Fruit fly (Drosophila melanogaster): ENCODE measurements around the gene CG17780.

Gene CG17780

DNA sequence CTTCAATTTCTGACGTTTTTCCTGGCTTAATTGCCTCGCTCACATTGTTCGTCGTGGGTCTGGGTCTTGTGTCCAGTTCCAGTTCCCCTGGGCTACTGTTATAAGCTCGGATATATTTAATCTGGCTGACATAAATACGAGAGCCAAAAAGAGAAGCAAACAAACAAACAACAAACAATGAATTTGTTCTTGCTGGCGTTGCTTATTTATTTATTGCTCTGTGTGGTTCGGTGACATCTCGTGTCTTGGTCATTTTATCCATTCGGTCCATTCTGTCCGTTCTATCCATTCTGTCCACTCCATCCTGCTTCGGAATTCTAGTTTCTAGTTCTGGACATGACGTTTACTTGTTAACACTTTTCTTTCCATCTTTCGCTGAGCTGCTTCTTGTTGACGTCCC is at the start of gene CG17780:
Gene CG17780, minus strand, starts transcription at position 101 of the 400 bp plus-strand sequence.
- TF ChIP-seq CG8478 (optimal IDR thresholded peaks at IDR 0.05), result no peak
- no peak for TF ChIP-seq psq (optimal IDR thresholded peaks at IDR 0.05)
- TF ChIP-seq EcR (GFP tag; optimal IDR thresholded peaks at IDR 0.05), result no peak
- TF ChIP-seq Dll (optimal IDR thresholded peaks at IDR 0.05), result no peak
- TF ChIP-seq usp (GFP tag; optimal IDR thresholded peaks at IDR 0.05), result no peak
- TF ChIP-seq pan (optimal IDR thresholded peaks at IDR 0.05), result no peak

DNA sequence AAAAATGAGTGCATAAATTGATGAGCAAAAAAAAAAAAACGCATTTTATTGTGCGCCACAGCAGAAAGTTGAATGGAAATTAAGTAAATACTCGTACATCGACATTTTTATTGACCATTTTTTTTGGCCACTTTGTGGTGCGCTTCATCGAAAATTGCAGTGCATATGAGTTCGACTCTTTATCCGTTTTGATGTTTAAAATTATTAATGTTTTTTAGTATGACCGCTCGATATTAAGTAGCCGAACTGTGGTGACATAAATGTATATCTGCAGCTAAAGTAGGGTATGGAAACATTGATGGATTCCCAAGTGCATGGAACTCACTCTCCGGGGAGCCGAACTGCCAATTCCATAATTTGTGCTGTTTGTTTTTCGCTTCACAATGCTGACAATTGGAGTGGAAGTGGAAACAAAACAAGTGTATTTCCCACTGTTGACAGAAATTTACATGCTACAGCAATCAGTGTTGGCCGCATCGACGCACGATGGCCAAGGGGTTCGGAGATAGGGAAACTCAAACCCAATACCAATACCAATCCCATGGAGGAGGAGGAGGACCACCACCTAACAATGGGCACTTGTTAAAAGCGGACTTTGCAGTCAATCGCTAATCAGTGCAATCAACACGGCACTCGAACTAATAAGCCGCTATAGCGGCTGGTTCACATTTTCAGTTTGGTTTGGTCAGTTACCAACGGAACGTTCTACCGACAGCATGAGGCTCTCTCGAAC is 7.5 kb upstream of the CG17780 start, which contains the start of gene CG13616:
Gene CG13616, plus strand, starts transcription at position 683 of the 733 bp plus-strand sequence.
- TF ChIP-seq psq (optimal IDR thresholded peaks at IDR 0.05), result no peak
- no peak for TF ChIP-seq usp (GFP tag; optimal IDR thresholded peaks at IDR 0.05)
- TF ChIP-seq Dll (optimal IDR thresholded peaks at IDR 0.05), result no peak
- no peak for TF ChIP-seq CG8478 (optimal IDR thresholded peaks at IDR 0.05)
- TF ChIP-seq EcR (GFP tag; optimal IDR thresholded peaks at IDR 0.05), result no peak
- no peak for TF ChIP-seq pan (optimal IDR thresholded peaks at IDR 0.05)

- no peak for TF ChIP-seq psq (optimal IDR thresholded peaks at IDR 0.05)
- TF ChIP-seq EcR (GFP tag; optimal IDR thresholded peaks at IDR 0.05), result no peak
- TF ChIP-seq pan (optimal IDR thresholded peaks at IDR 0.05), result no peak
- TF ChIP-seq Dll (optimal IDR thresholded peaks at IDR 0.05), result no peak
- TF ChIP-seq usp (GFP tag; optimal IDR thresholded peaks at IDR 0.05), result no peak
- TF ChIP-seq CG8478 (optimal IDR thresholded peaks at IDR 0.05), result no peak
Measured at dm6 chr3R:24390239-24390638, 5.4 kb upstream of the CG17780 start, which contains the start of the genes CG5768 and CG13615. TSS of gene CG5768 (minus strand) at chr3R:24390339. TSS of gene CG13615 (plus strand) at chr3R:24390518.

DNA sequence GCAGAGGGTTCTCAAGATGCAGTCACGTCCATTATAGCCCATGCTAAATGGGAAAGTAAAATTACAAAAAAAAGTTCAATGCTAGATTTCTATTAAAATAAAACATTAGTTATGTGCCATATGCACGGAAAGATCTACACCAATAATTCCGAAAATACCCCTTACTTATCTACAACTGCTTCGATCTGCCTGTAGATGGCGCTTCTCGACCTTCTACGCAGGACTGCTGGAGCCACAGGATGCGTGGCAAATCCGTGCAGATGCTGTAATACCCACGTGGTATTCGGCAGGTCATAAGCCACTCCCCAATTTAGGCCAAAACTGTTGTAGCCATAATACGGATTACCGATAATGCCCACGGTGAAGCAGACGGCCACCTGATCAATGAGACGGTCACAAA is 1.6 kb upstream of the CG17780 start:
- TF ChIP-seq Dll (optimal IDR thresholded peaks at IDR 0.05) (no peak), CG8478 (optimal IDR thresholded peaks at IDR 0.05) (no peak), psq (optimal IDR thresholded peaks at IDR 0.05) (no peak), EcR (GFP tag; optimal IDR thresholded peaks at IDR 0.05) (no peak), usp (GFP tag; optimal IDR thresholded peaks at IDR 0.05) (no peak), pan (optimal IDR thresholded peaks at IDR 0.05) (no peak)

dm6 chr3R:24376565-24376964 is 8.3 kb downstream of the CG17780 start, which contains the start of gene CG33342:
TSS of gene CG33342 (plus strand) at chr3R:24376865.
- no peak for TF ChIP-seq Dll (optimal IDR thresholded peaks at IDR 0.05)
- no peak for TF ChIP-seq CG8478 (optimal IDR thresholded peaks at IDR 0.05)
- no peak for TF ChIP-seq usp (GFP tag; optimal IDR thresholded peaks at IDR 0.05)
- TF ChIP-seq pan (optimal IDR thresholded peaks at IDR 0.05), result no peak
- no peak for TF ChIP-seq EcR (GFP tag; optimal IDR thresholded peaks at IDR 0.05)
- no peak for TF ChIP-seq psq (optimal IDR thresholded peaks at IDR 0.05)

- TF ChIP-seq Dll (optimal IDR thresholded peaks at IDR 0.05), result no peak
- no peak for TF ChIP-seq psq (optimal IDR thresholded peaks at IDR 0.05)
Measured at dm6 chr3R:24375561-24375960, 9.3 kb downstream of the CG17780 start, which contains the start of gene CG17781. TSS of gene CG17781 (minus strand) at chr3R:24375661.

DNA sequence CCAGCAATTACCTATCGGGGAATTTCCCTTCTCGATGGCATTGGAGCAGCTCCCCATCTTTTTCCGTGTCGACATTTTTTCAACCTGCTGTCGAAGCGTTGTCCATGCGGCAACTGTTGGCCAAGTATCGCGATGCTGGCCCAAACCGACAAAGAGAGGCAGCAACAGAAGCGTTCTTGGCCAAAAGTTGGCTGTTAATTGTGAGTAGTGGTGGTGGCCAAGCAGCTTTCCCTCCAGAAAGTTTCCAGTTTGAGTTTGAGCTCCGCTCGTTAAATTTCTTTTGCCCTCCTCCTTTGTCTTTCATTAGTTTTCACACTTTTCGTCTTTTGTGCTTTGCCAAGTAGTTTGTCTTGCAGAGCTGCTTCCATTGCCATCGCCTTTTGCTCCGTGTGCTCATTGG is 12.2 kb downstream of the CG17780 start, which contains the start of gene CG17782:
Gene CG17782, minus strand, starts transcription at position 101 of the 400 bp plus-strand sequence.
- TF ChIP-seq usp (GFP tag; optimal IDR thresholded peaks at IDR 0.05), result no peak
- no peak for TF ChIP-seq psq (optimal IDR thresholded peaks at IDR 0.05)
- TF ChIP-seq Dll (optimal IDR thresholded peaks at IDR 0.05), result no peak
- TF ChIP-seq EcR (GFP tag; optimal IDR thresholded peaks at IDR 0.05), result no peak
- no peak for TF ChIP-seq CG8478 (optimal IDR thresholded peaks at IDR 0.05)
- no peak for TF ChIP-seq pan (optimal IDR thresholded peaks at IDR 0.05)

- TF ChIP-seq CG8478 (optimal IDR thresholded peaks at IDR 0.05) (no peak), usp (GFP tag; optimal IDR thresholded peaks at IDR 0.05) (no peak), psq (optimal IDR thresholded peaks at IDR 0.05) (no peak), EcR (GFP tag; optimal IDR thresholded peaks at IDR 0.05) (no peak), pan (optimal IDR thresholded peaks at IDR 0.05) (no peak), Dll (optimal IDR thresholded peaks at IDR 0.05) (no peak)
Measured at dm6 chr3R:24369268-24369667, 15.6 kb downstream of the CG17780 start, which contains the start of gene CG13614. TSS of gene CG13614 (plus strand) at chr3R:24369568.

- TF ChIP-seq psq (optimal IDR thresholded peaks at IDR 0.05), result no peak
Measured at dm6 chr3R:24368064-24368463, 16.8 kb downstream of the CG17780 start, which contains the start of the genes CG42812 and CG33341. TSS of gene CG42812 (minus strand) at chr3R:24368164. TSS of gene CG33341 (plus strand) at chr3R:24368358.

DNA sequence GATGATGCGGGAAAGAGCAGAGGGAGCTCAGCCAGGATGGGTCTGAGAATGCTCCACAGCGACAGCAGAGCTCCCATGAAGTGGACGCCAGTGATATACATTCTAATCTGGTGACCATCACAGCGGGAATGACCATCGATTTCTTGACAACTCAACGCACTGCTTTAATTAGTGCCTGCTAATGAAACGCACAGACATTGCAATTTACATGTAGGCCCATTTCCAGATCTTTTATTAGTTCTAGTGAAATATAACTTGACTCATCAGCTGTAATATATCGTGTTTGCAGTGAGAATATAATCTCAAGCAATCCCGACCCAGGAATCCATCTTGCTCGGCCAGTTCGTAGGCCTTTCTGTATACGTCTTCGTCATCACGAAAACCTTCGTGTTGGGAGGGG is 17.7 kb downstream of the CG17780 start, which contains the start of gene CG42811:
Gene CG42811, minus strand, starts transcription at position 101 of the 400 bp plus-strand sequence.
- TF ChIP-seq EcR (GFP tag; optimal IDR thresholded peaks at IDR 0.05) (no peak), CG8478 (optimal IDR thresholded peaks at IDR 0.05) (no peak), usp (GFP tag; optimal IDR thresholded peaks at IDR 0.05) (no peak), psq (optimal IDR thresholded peaks at IDR 0.05) (no peak), pan (optimal IDR thresholded peaks at IDR 0.05) (no peak), Dll (optimal IDR thresholded peaks at IDR 0.05) (no peak)

DNA sequence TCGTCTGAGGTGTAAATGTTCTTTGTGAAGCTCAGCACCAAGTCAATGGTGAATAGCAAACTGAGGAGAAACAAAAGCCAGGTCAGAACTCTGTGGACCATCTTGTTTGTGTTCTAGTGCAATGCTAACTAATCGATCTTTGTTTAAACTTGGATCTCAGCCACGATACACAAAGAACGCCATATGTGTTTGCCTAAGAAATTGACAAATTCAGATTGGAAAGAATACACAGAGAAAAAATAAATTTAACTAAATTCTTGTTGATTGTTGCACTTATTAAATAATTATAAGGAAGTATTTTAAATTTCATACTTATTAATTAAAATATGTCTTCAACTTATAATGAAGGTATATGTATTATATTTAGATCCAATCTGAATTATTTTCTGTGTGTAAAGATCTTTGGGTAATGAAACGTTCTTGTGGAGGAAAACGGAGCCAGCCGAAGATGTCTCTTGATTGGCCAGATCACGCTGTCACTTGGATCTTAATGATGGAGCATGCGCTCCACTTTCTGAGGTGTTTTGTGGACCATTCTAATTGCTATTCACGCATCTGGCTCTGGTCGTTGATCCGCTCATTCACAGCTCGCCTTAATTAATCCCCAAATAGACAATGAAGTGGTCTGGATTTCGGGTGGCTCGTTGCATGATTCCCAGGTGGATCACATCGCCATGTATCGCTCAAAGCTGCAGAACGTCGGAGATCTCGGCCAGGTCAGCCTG is 19.8 kb downstream of the CG17780 start, which contains the start of the genes CG17784 and CG13613:
Gene CG17784, minus strand, starts transcription at position 101 of the 725 bp plus-strand sequence.
Gene CG13613, plus strand, starts transcription at position 675 of the 725 bp plus-strand sequence.
- no peak for TF ChIP-seq EcR (GFP tag; optimal IDR thresholded peaks at IDR 0.05)
- TF ChIP-seq psq (optimal IDR thresholded peaks at IDR 0.05), result no peak
- no peak for TF ChIP-seq usp (GFP tag; optimal IDR thresholded peaks at IDR 0.05)
- no peak for TF ChIP-seq pan (optimal IDR thresholded peaks at IDR 0.05)

- no peak for TF ChIP-seq EcR (GFP tag; optimal IDR thresholded peaks at IDR 0.05)
- TF ChIP-seq pan (optimal IDR thresholded peaks at IDR 0.05), result no peak
- no peak for TF ChIP-seq usp (GFP tag; optimal IDR thresholded peaks at IDR 0.05)
- TF ChIP-seq psq (optimal IDR thresholded peaks at IDR 0.05), result no peak
- no peak for TF ChIP-seq Dll (optimal IDR thresholded peaks at IDR 0.05)
- TF ChIP-seq CG8478 (optimal IDR thresholded peaks at IDR 0.05), result no peak
Measured at dm6 chr3R:24362838-24363237, 22.0 kb downstream of the CG17780 start, which contains the start of gene CG33340. TSS of gene CG33340 (plus strand) at chr3R:24363138.
